Fruit fly (Drosophila melanogaster) whole organism, embryonic: Measurements from ENCODE around the gene CG5103.

ENCODE experiments used
- CG10147 ChIP-seq: fragments of 200-800 bp; sonication (Bioruptor generic); optimal IDR thresholded peaks from 2 replicates; lab custom pipeline; 2019; ENCODE audit warnings: missing biosample characterization, mild to moderate bottlenecking, missing genetic modification characterization, moderate library complexity
- CG10321 ChIP-seq: fragments of 200-800 bp; sonication (Bioruptor generic); IDR thresholded peaks from 2 replicates; pipeline ENCODE4 v1.3.6; 2022; ENCODE audit warnings: missing biosample characterization, missing genetic modification characterization
- CG10431 ChIP-seq: fragments of 200-800 bp; sonication (Bioruptor generic); optimal IDR thresholded peaks from 3 replicates; lab custom pipeline; 2018; ENCODE audit warnings: missing biosample characterization, mild to moderate bottlenecking, missing genetic modification characterization
- CG10654 ChIP-seq: fragments of 200-800 bp; sonication (Bioruptor generic); optimal IDR thresholded peaks from 2 replicates; lab custom pipeline; 2016; ENCODE audit warnings: missing biosample characterization, missing genetic modification characterization
- CG10979 ChIP-seq: fragments of 200-800 bp; sonication (Bioruptor generic); optimal IDR thresholded peaks from 2 replicates; lab custom pipeline; 2018; ENCODE audit warnings: missing biosample characterization, mild to moderate bottlenecking, missing genetic modification characterization, moderate library complexity
- CG11696 ChIP-seq: fragments of 200-800 bp; sonication (Bioruptor generic); IDR thresholded peaks from 2 replicates; pipeline ENCODE4 v1.3.6; 2022; ENCODE audit warnings: missing biosample characterization, missing genetic modification characterization
- CG12155 ChIP-seq: fragments of 200-800 bp; sonication (Bioruptor generic); optimal IDR thresholded peaks from 3 replicates; lab custom pipeline; 2016; ENCODE audit warnings: missing biosample characterization, missing genetic modification characterization
- CG12299 ChIP-seq: fragments of 200-800 bp; sonication (Bioruptor generic); optimal IDR thresholded peaks from 2 replicates; lab custom pipeline; 2018; ENCODE audit warnings: missing biosample characterization, mild to moderate bottlenecking, missing genetic modification characterization
- CG12744 ChIP-seq: fragments of 200-800 bp; sonication (Bioruptor generic); optimal IDR thresholded peaks from 2 replicates; lab custom pipeline; 2016; ENCODE audit warnings: missing biosample characterization, missing genetic modification characterization
- CG14050 ChIP-seq: fragments of 200-800 bp; sonication (Bioruptor generic); IDR thresholded peaks from 3 replicates; pipeline ENCODE4 v1.3.6; 2022; ENCODE audit warnings: missing biosample characterization, missing genetic modification characterization
- CG14441 ChIP-seq: fragments of 200-800 bp; sonication (Bioruptor generic); IDR thresholded peaks from 2 replicates; pipeline ENCODE4 v1.3.6; 2022; ENCODE audit warnings: missing biosample characterization, missing genetic modification characterization
- CG16779 ChIP-seq: fragments of 200-800 bp; sonication (Bioruptor generic); IDR thresholded peaks from 2 replicates; pipeline ENCODE4 v1.3.6; 2022; ENCODE audit warnings: missing biosample characterization, missing genetic modification characterization
- CG17361 ChIP-seq: fragments of 200-800 bp; sonication (Bioruptor generic); IDR thresholded peaks from 3 replicates; pipeline ENCODE4 v1.3.6; 2022; ENCODE audit warnings: missing biosample characterization, missing genetic modification characterization
- CG18262 ChIP-seq: fragments of 200-800 bp; optimal IDR thresholded peaks from 3 replicates; lab custom pipeline; 2019; ENCODE audit warnings: missing biosample characterization, mild to moderate bottlenecking, missing genetic modification characterization, moderate library complexity
- CG2199 ChIP-seq: fragments of 200-800 bp; sonication (Bioruptor generic); IDR thresholded peaks from 3 replicates; pipeline ENCODE4 v1.3.6; 2022; ENCODE audit warnings: missing biosample characterization, missing genetic modification characterization
- CG2678 ChIP-seq: fragments of 200-800 bp; sonication (Bioruptor generic); optimal IDR thresholded peaks from 3 replicates; lab custom pipeline; 2019; ENCODE audit warnings: missing biosample characterization, mild to moderate bottlenecking, missing genetic modification characterization, moderate library complexity
- CG31441 ChIP-seq: fragments of 200-800 bp; sonication (Bioruptor generic); IDR thresholded peaks from 2 replicates; pipeline ENCODE4 v1.3.6; 2022; ENCODE audit warnings: missing biosample characterization, missing genetic modification characterization
- CG4617 ChIP-seq: fragments of 200-800 bp; sonication (Bioruptor generic); optimal IDR thresholded peaks from 3 replicates; lab custom pipeline; 2016; ENCODE audit warnings: missing biosample characterization, missing genetic modification characterization, borderline replicate concordance
- CG6654 ChIP-seq: fragments of 200-800 bp; sonication (Bioruptor generic); optimal IDR thresholded peaks from 2 replicates; lab custom pipeline; 2017; ENCODE audit warnings: missing biosample characterization, mild to moderate bottlenecking, missing genetic modification characterization
- CG6813 ChIP-seq: fragments of 200-800 bp; sonication (Bioruptor generic); optimal IDR thresholded peaks from 2 replicates; lab custom pipeline; 2017; ENCODE audit warnings: missing biosample characterization, missing genetic modification characterization, mild to moderate bottlenecking, moderate library complexity, missing genetic modification reagents
- CrebB ChIP-seq: fragments of 200-800 bp; sonication (Bioruptor generic); optimal IDR thresholded peaks from 3 replicates; lab custom pipeline; 2018; ENCODE audit warnings: missing biosample characterization, mild to moderate bottlenecking, missing genetic modification characterization
- D19B ChIP-seq: fragments of 200-800 bp; sonication (Bioruptor generic); optimal IDR thresholded peaks from 2 replicates; lab custom pipeline; 2017; ENCODE audit warnings: missing biosample characterization, mild to moderate bottlenecking, missing genetic modification characterization
- Dref ChIP-seq: fragments of 200-800 bp; sonication (Bioruptor generic); IDR thresholded peaks from 2 replicates; pipeline ENCODE4 v1.3.6; 2022; ENCODE audit warnings: missing biosample characterization, missing genetic modification characterization
- Elba2 ChIP-seq: fragments of 200-800 bp; sonication (Bioruptor generic); optimal IDR thresholded peaks from 3 replicates; lab custom pipeline; 2016; ENCODE audit warnings: missing biosample characterization, missing genetic modification characterization
- GATAe ChIP-seq: fragments of 200-800 bp; sonication (Bioruptor generic); conservative IDR thresholded peaks from 2 replicates; pipeline ENCODE4 v1.3.6; 2022; ENCODE audit warnings: missing biosample characterization, missing genetic modification characterization
- Hey ChIP-seq: fragments of 200-800 bp; sonication (Bioruptor generic); optimal IDR thresholded peaks from 3 replicates; lab custom pipeline; 2018; ENCODE audit warnings: missing biosample characterization, mild to moderate bottlenecking, missing genetic modification characterization
- HmgD ChIP-seq: fragments of 200-800 bp; sonication (Bioruptor generic); optimal IDR thresholded peaks from 3 replicates; lab custom pipeline; 2016; ENCODE audit warnings: missing biosample characterization, missing genetic modification characterization
- Jarid2 ChIP-seq: fragments of 200-800 bp; sonication (Bioruptor generic); optimal IDR thresholded peaks from 3 replicates; lab custom pipeline; 2017; ENCODE audit warnings: mild to moderate bottlenecking, missing biosample characterization, missing genetic modification reagents, missing genetic modification characterization
- Meics ChIP-seq: fragments of 200-800 bp; sonication (Bioruptor generic); optimal IDR thresholded peaks from 2 replicates; lab custom pipeline; 2017; ENCODE audit warnings: missing biosample characterization, mild to moderate bottlenecking, missing genetic modification characterization
- Myb ChIP-seq: fragments of 200-800 bp; sonication (Bioruptor generic); optimal IDR thresholded peaks from 2 replicates; lab custom pipeline; 2016; ENCODE audit warnings: missing biosample characterization, missing genetic modification characterization
- ase ChIP-seq: fragments of 200-800 bp; sonication (Bioruptor generic); IDR thresholded peaks from 3 replicates; pipeline ENCODE4 v1.3.6; 2022; ENCODE audit warnings: missing biosample characterization, missing genetic modification characterization
- cwo ChIP-seq: fragments of 200-800 bp; sonication (Bioruptor generic); optimal IDR thresholded peaks from 3 replicates; lab custom pipeline; 2017; ENCODE audit warnings: missing biosample characterization, missing genetic modification characterization, mild to moderate bottlenecking, moderate library complexity, missing genetic modification reagents
- dmrt11E ChIP-seq: fragments of 200-800 bp; sonication (Bioruptor generic); optimal IDR thresholded peaks from 3 replicates; lab custom pipeline; 2018; ENCODE audit warnings: missing biosample characterization, mild to moderate bottlenecking, missing genetic modification characterization, moderate library complexity
- fu2 ChIP-seq: fragments of 200-800 bp; sonication (Bioruptor generic); optimal IDR thresholded peaks from 2 replicates; lab custom pipeline; 2016; ENCODE audit warnings: missing biosample characterization, missing genetic modification characterization
- gsb ChIP-seq: fragments of 200-800 bp; sonication (Bioruptor generic); IDR thresholded peaks from 2 replicates; pipeline ENCODE4 v1.3.6; 2022; ENCODE audit warnings: missing biosample characterization, missing genetic modification characterization
- jumu ChIP-seq: fragments of 200-800 bp; sonication (Bioruptor generic); optimal IDR thresholded peaks from 3 replicates; lab custom pipeline; 2016; ENCODE audit warnings: missing biosample characterization, missing genetic modification characterization
- lola ChIP-seq, 3 experiments: fragments of >200 bp in 2 of 3; fragments of 200-800 bp in 1 of 3; sonication (Bioruptor generic) in 1 of 3; optimal IDR thresholded peaks; 2 replicates each; lab custom pipeline; 2017 to 2019; ENCODE audit warnings: missing biosample characterization in 3 of 3, missing genetic modification characterization in 3 of 3, mild to moderate bottlenecking in 1 of 3, moderate library complexity in 1 of 3
- nmo ChIP-seq: fragments of 200-800 bp; sonication (Bioruptor generic); optimal IDR thresholded peaks from 2 replicates; lab custom pipeline; 2018; ENCODE audit warnings: missing biosample characterization, mild to moderate bottlenecking, missing genetic modification characterization, moderate library complexity
- oc ChIP-seq: fragments of 200-800 bp; sonication (Bioruptor generic); optimal IDR thresholded peaks from 2 replicates; lab custom pipeline; 2018; ENCODE audit warnings: missing biosample characterization, mild to moderate bottlenecking, missing genetic modification characterization, moderate library complexity
- pb ChIP-seq: fragments of 200-800 bp; sonication (Bioruptor generic); optimal IDR thresholded peaks from 3 replicates; lab custom pipeline; 2016; ENCODE audit warnings: missing biosample characterization, missing genetic modification characterization
- peb ChIP-seq: fragments of 200-800 bp; sonication (Bioruptor generic); IDR thresholded peaks from 2 replicates; pipeline ENCODE4 v1.3.6; 2022; ENCODE audit warnings: missing biosample characterization, missing genetic modification characterization
- prd ChIP-seq, 3 experiments: fragments of >200 bp in 2 of 3; fragments of 200-800 bp in 1 of 3; sonication (Bioruptor generic) in 1 of 3; optimal IDR thresholded peaks in 2 of 3; IDR thresholded peaks in 1 of 3; 2 replicates in 2 of 3; 3 replicates in 1 of 3; pipeline versions ENCODE4 v1.3.6 to Lab custom; 2017 to 2022; ENCODE audit warnings: missing biosample characterization in 1 of 3, missing genetic modification characterization in 1 of 3
- row ChIP-seq: fragments of 200-800 bp; sonication (Bioruptor generic); IDR thresholded peaks from 3 replicates; pipeline ENCODE4 v1.3.6; 2022; ENCODE audit warnings: missing biosample characterization, missing genetic modification characterization
- sc ChIP-seq, 3 experiments: fragments of >200 bp in 2 of 3; fragments of 200-800 bp in 1 of 3; sonication (Bioruptor generic) in 1 of 3; optimal IDR thresholded peaks; 2 replicates in 2 of 3; 3 replicates in 1 of 3; lab custom pipeline; 2017; ENCODE audit warnings: mild to moderate bottlenecking in 1 of 3, missing biosample characterization in 1 of 3, missing genetic modification characterization in 1 of 3, missing genetic modification reagents in 1 of 3
- so ChIP-seq: fragments of 200-800 bp; sonication (Bioruptor generic); IDR thresholded peaks from 3 replicates; pipeline ENCODE4 v1.3.6; 2022; ENCODE audit warnings: missing biosample characterization, missing genetic modification characterization
- sqz ChIP-seq: fragments of 200-800 bp; sonication (Bioruptor generic); optimal IDR thresholded peaks from 3 replicates; lab custom pipeline; 2018; ENCODE audit warnings: missing biosample characterization, mild to moderate bottlenecking, missing genetic modification characterization
- tll ChIP-seq, 2 experiments: fragments of 200-800 bp in 1 of 2; fragments of >200 bp in 1 of 2; sonication (Bioruptor generic) in 1 of 2; optimal IDR thresholded peaks; 2 replicates each; lab custom pipeline; 2017 to 2019; ENCODE audit warnings: missing biosample characterization in 2 of 2, missing genetic modification characterization in 2 of 2, mild to moderate bottlenecking in 1 of 2, moderate library complexity in 1 of 2
- trem ChIP-seq: fragments of 200-800 bp; optimal IDR thresholded peaks from 3 replicates; lab custom pipeline; 2019; ENCODE audit warnings: missing biosample characterization, mild to moderate bottlenecking, missing genetic modification characterization, moderate library complexity
- vfl ChIP-seq: fragments of 200-800 bp; sonication (Bioruptor generic); optimal IDR thresholded peaks from 2 replicates; lab custom pipeline; 2016; ENCODE audit warnings: missing biosample characterization, missing genetic modification characterization
- vvl ChIP-seq: fragments of 200-800 bp; sonication (Bioruptor generic); IDR thresholded peaks from 2 replicates; pipeline ENCODE4 v1.3.6; 2022; ENCODE audit warnings: missing biosample characterization, missing genetic modification characterization

CG5103 gene

dm6 chr3L:18273121-18273520 is 20.9 kb downstream of the CG5103 start (continued):
- no peak for TF ChIP-seq CG10321
- TF ChIP-seq CG4617 (GFP tag; lab: Kevin White, UChicago) = no peak
- TF ChIP-seq sc (optimal IDR thresholded peaks at IDR 0.05; lab: Kevin White, UChicago) = no peak
- TF ChIP-seq sc (GFP tag; optimal IDR thresholded peaks at IDR 0.05; lab: Kevin White, UChicago) = no peak
- peak; percentile 65 for TF ChIP-seq CG18262 (tag; lab: Kevin White, UChicago)
- TF ChIP-seq so (GFP tag; lab: Robert Waterston, UW) = no peak
- TF ChIP-seq fu2 = no peak
- peak; percentile 43 for TF ChIP-seq CG2678 (tag; lab: Kevin White, UChicago)
- TF ChIP-seq trem = peak; percentile 23
- no peak for TF ChIP-seq CG14441 (GFP tag; lab: Robert Waterston, UW)
- no peak for TF ChIP-seq tll (GFP tag; optimal IDR thresholded peaks at IDR 0.05; lab: Kevin White, UChicago)
- TF ChIP-seq vfl (GFP tag; lab: Kevin White, UChicago) = no peak
- no peak for TF ChIP-seq CG12299 (tag; lab: Kevin White, UChicago)
- no peak for TF ChIP-seq cwo (GFP tag; lab: Kevin White, UChicago)
- no peak for TF ChIP-seq Meics
- TF ChIP-seq CG17361 (GFP tag; lab: Robert Waterston, UW) = no peak
- TF ChIP-seq jumu (GFP tag; lab: Kevin White, UChicago) = no peak
- no peak for TF ChIP-seq CG11696 (GFP tag; lab: Robert Waterston, UW)
- no peak for TF ChIP-seq Jarid2 (GFP tag; lab: Kevin White, UChicago)
- no peak for TF ChIP-seq oc
- TF ChIP-seq HmgD (GFP tag; lab: Kevin White, UChicago) = no peak
- TF ChIP-seq CG10979 (tag; lab: Kevin White, UChicago) = peak; percentile 45
- TF ChIP-seq CG16779 (GFP tag; lab: Robert Waterston, UW) = no peak
- no peak for TF ChIP-seq GATAe (GFP tag; lab: Robert Waterston, UW)
- peak; percentile 22 for TF ChIP-seq nmo (GFP tag; lab: Kevin White, UChicago)
- TF ChIP-seq D19B (GFP tag; lab: Kevin White, UChicago) = peak; percentile 62
- TF ChIP-seq row = peak; percentile 48; the same call in 2 of the 3 replicates
- TF ChIP-seq CG6654 = no peak
- no peak for TF ChIP-seq CG10654
- no peak for TF ChIP-seq peb
- TF ChIP-seq lola (GFP tag; optimal IDR thresholded peaks at IDR 0.05; lab: Kevin White, UChicago) = peak in 1 of 3 experiments; percentile 55
- no peak for TF ChIP-seq Myb (GFP tag; lab: Kevin White, UChicago)
- TF ChIP-seq CG31441 (GFP tag; lab: Robert Waterston, UW) = peak; percentile 55; the same call in 1 of the 2 replicates
- no peak for TF ChIP-seq CG2199
- no peak for TF ChIP-seq prd (optimal IDR thresholded peaks at IDR 0.05; lab: Kevin White, UChicago)
- peak; percentile 33; the same call in 2 of the 3 replicates for TF ChIP-seq prd (GFP tag; IDR thresholded peaks at IDR 0.05; lab: Robert Waterston, UW)
- no peak for TF ChIP-seq vvl (GFP tag; lab: Robert Waterston, UW)
- no peak for TF ChIP-seq CrebB (tag; lab: Kevin White, UChicago)
- TF ChIP-seq pb (GFP tag; lab: Kevin White, UChicago) = no peak
- no peak for TF ChIP-seq gsb (GFP tag; lab: Robert Waterston, UW)
- TF ChIP-seq Dref = no peak
- TF ChIP-seq CG12744 (GFP tag; lab: Kevin White, UChicago) = no peak
- TF ChIP-seq CG6813 (GFP tag; lab: Kevin White, UChicago) = peak; percentile 26
- no peak for TF ChIP-seq ase (GFP tag; lab: Robert Waterston, UW)
- TF ChIP-seq dmrt11E (tag; lab: Kevin White, UChicago) = peak; percentile 38
- TF ChIP-seq Elba2 (GFP tag; lab: Kevin White, UChicago) = no peak
- no peak for TF ChIP-seq CG10147 (GFP tag; lab: Kevin White, UChicago)
- TF ChIP-seq sqz (GFP tag; lab: Kevin White, UChicago) = peak; percentile 4
- TF ChIP-seq CG12155 (GFP tag; lab: Kevin White, UChicago) = no peak
- TF ChIP-seq CG10431 (GFP tag; lab: Kevin White, UChicago) = no peak
- TF ChIP-seq CG14050 = no peak
- no peak for TF ChIP-seq Hey (tag; lab: Kevin White, UChicago)
